Fruit fly (Drosophila melanogaster): ENCODE results near the gene CG1662.
A peak's percentile ranks its signal among the peaks of the same experiment; 100 is the strongest.

CG1662 gene

DNA sequence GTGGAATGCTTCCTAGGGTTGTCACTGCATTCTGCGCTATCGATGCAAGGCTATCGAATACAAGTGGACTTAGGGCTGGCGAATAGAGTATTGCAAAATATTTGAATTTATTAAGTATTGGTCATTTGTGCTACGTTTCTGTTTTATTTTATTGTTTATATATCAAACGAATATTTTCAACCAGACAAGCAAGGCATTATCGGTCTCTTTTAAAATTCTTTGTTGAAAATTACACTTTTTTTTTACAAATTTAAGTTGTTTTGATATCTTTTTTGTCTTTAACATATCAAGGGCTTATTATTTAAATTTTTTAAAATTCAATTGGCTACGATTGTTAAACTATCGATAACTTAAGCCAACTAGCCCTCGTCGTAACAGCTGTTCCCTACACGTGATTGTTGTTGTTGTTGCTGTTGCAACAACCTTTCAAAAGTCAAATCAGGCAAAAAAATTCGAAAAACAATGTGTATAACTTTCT, at the start of gene CG1662, which contains the start of gene Ype:
Gene CG1662, plus strand, starts transcription at position 191 of the 478 bp plus-strand sequence.
Gene Ype, minus strand, starts transcription at position 45 of the 478 bp plus-strand sequence.
- TF ChIP-seq CTCF (optimal IDR thresholded peaks at IDR 0.05) (no peak), CG8478 (optimal IDR thresholded peaks at IDR 0.05) (no peak)

DNA sequence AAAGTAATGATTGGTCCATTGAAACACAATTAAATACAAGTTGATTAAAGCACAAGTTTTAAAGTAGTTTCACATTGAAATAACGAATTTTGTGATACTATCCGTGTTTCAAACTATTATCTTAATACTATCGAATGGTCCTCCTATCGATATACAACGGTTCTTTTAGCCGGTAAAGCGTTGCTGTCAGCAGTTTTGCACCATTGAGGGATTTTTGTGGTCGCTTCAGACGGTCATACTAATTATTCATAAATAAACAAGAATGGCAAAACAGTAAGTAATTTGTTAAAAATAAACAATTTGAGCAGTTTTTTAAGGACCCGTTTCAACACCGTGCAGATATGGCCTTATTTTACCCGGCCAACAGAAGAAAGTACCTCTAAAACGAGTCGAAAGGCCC, 49.2 kb upstream of the CG1662 start, which contains the start of gene CG15747:
Gene CG15747, plus strand, starts transcription at position 206 of the 400 bp plus-strand sequence.
- TF ChIP-seq CG8478 (optimal IDR thresholded peaks at IDR 0.05) (no peak), CTCF (optimal IDR thresholded peaks at IDR 0.05) (peak in 1 of 2 experiments; percentile 12)

DNA sequence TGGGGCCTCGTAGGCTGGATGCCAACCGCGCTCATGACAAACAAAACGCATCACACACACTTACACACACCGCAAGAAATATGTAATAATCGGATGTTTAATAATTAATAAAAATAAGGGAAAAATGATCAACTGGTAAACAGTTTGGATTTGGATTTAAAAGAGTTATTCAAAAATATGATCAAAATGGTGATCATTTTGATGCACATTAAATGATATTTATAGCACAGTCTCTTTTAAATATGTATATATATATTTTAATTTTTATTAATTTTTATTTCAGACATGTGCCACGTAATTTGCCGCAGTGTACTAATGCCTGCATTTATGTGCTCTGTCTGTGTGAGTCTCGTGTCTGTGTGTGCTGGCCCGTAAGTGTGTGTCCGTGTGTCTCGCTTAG, 42.0 kb upstream of the CG1662 start:
- TF ChIP-seq CTCF (optimal IDR thresholded peaks at IDR 0.05) (no peak), CG8478 (optimal IDR thresholded peaks at IDR 0.05) (no peak)

DNA sequence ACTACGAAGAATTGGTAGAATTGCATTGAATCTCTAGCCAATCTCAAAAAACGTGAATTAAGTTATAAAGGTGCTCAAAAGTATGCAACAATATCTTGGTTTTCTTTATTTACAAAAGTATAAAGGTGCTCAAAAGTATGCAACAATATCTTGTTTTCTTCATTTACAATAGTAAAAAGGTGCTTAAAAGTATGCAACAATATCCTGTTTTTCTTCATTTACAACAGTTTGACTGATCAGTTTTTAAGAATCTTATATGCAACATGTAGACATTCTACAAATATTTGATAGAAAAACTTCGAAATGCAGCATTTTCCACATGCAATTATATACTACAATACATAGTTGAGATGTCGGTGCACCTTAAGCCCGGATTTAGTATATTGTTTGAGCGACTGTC, 40.4 kb upstream of the CG1662 start:
- TF ChIP-seq CTCF (optimal IDR thresholded peaks at IDR 0.05) (no peak), CG8478 (optimal IDR thresholded peaks at IDR 0.05) (no peak)

DNA sequence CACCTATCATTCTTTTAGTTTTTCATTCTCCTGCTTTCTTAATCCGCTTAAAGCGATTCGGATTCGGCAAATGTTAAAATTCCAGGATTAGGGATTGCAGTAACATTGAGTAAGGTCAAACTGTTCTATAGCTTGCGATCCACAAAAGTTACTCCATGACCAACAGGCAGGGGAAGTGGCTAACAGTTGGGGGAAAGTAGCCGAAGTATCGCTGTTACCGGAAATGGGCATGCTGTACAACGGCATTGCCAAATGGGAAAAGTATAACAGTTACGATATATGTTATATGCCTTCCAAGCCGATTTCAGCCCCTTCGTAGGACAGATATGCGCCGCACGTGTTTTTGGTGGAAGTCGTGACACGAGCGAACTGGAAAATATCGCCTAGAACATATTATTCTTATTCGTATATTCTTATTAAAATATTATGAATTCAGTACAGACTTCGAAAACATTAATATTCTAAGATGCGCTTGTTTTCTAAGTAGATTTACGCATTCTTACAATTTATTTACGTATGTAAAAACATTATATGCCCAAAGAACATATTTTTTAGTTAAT, 29.0 kb upstream of the CG1662 start:
- no peak for TF ChIP-seq CTCF (optimal IDR thresholded peaks at IDR 0.05)
- TF ChIP-seq CG8478 (optimal IDR thresholded peaks at IDR 0.05), result no peak

DNA sequence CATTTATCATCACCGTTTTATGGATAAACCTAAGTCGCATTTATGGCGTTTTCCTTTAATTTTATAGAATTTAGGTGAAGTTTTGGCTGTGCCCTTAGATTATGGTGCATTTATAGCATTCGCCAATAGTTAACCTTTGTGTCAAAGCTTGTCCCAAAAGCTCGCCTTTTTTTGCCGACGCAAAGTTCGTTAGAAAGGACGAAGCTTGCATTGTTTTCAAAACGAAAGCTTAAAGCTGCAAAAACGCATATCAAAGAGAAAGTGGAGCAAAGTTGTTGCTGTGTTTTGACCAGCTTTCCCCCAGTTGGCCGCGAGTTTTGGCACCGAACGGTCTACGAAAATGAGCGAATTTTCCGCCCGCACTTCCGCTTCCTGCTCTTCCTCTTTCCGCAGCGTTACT, 28.4 kb upstream of the CG1662 start, which contains the start of gene Syt12:
Gene Syt12, plus strand, starts transcription at position 301 of the 400 bp plus-strand sequence.
- TF ChIP-seq CG8478 (optimal IDR thresholded peaks at IDR 0.05), result no peak
- TF ChIP-seq CTCF (optimal IDR thresholded peaks at IDR 0.05), result no peak

DNA sequence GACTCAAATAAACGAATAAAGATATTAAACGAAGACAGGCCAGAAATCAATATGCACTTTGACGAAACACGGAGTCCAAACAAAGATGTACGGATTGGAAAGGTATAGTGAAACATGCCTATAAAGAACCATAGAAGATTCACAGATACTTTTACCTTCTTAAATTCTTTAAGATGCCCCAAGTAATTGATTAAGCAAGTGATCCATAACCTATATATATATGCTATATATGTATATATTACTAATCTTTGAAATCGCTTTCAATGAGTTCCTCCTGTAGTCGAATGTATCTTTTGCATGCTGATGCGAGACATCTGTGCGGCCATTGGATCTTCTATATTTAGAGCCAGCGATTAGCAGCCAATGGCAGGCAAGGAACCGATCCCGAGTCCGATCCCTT, 19.2 kb upstream of the CG1662 start, which contains the start of gene dmrt11E:
Gene dmrt11E, plus strand, starts transcription at position 43 of the 400 bp plus-strand sequence.
- TF ChIP-seq CTCF (optimal IDR thresholded peaks at IDR 0.05) (no peak), CG8478 (optimal IDR thresholded peaks at IDR 0.05) (no peak)

DNA sequence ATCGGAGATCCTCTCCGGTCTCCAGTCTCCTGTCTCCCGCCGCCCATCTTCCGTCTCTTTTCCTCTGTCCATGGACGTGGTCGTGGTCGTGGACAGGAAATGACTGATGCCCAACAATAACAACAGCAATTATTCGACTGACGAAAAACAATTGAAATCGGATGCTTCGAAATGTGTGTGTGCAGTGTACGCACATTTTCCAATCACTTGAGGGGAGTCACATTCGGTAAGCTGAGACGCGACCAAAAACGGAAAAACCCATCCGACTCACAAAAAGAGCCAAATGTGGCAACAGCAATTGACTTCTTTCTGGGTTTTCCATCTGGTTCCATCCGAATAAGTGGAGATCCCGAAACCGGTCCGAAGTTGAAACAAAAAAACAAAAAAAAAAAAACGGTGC, 17.9 kb upstream of the CG1662 start:
- no peak for TF ChIP-seq CTCF (optimal IDR thresholded peaks at IDR 0.05)
- TF ChIP-seq CG8478 (optimal IDR thresholded peaks at IDR 0.05), result no peak

DNA sequence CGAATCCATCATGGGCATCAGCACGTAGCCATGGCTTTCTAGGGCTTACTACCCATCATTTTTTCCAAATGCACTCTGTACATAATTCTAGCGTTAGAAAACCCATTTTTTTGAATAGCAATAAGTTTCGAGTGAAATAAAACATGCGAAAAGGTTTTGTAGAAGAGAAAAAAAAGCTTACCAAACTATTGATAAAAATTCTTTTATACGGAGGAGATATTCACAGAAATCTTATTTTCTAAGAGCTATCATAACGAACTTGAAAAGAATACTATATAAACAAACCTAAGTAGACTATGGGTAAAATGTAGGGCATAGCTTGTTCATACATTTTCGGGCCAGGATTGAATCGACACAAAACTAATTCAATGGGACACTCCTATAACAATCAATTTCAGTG, 17.1 kb upstream of the CG1662 start, which contains the start of gene CG1640:
Gene CG1640, plus strand, starts transcription at position 301 of the 400 bp plus-strand sequence.
- TF ChIP-seq CTCF (optimal IDR thresholded peaks at IDR 0.05), result no peak

DNA sequence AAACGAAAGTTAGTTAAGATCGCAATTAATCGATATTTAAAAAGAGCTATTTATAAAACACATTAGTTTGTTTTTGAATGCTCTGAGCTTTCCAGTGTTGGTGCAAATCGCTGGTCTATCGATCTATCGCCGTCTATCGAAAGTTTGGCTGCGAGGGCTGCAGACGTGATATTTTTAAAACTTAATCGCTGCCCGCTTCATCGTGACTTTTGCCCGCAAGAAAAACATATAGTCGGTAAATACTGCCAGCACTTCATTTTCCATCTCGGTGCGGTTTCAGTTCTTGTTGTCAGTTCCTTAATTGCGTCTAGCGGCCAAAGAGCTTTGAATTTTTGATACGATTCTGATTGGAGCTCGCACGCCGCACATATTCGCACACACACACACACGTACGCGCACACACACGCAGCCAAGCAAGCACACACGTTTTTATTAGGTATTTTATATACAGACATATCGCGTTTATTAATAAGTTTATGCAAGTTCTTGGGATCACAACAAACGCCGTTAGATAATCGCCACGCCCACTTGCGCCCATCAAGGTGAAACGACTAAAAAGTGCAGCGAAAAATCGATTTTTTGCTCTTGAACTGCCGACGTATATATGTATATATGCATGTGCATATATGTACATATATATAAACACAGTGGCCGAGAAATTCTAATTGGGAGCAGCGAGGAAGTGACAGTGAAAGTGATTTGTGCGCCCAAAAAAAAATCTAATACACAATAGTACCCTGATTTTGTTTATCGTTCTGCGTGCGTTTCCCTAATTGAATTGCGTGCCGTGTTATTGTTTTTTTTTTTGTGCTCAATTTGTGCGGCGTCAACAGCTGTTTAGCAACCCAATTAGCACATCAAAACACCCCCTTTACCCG, 16.3 kb upstream of the CG1662 start:
- TF ChIP-seq CG8478 (optimal IDR thresholded peaks at IDR 0.05) (no peak), CTCF (optimal IDR thresholded peaks at IDR 0.05) (no peak)

DNA sequence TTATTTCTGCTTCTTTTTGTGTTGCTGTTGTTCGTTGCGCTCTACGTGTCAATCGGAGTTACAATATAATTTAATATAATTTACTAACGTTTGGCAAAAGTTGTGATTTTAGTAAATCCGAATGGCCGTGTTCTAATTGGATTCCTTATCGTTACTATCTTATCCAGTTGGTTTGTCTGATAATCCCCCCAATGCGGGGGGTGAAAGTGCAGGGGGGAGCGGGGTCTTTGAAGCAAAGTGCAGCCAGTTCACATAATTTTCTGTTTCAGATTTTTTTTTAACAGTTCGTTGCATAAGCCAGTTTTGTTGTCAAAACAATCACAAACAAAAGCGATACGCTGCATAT, 15.7 kb upstream of the CG1662 start:
- TF ChIP-seq CG8478 (optimal IDR thresholded peaks at IDR 0.05), result no peak
- no peak for TF ChIP-seq CTCF (optimal IDR thresholded peaks at IDR 0.05)

DNA sequence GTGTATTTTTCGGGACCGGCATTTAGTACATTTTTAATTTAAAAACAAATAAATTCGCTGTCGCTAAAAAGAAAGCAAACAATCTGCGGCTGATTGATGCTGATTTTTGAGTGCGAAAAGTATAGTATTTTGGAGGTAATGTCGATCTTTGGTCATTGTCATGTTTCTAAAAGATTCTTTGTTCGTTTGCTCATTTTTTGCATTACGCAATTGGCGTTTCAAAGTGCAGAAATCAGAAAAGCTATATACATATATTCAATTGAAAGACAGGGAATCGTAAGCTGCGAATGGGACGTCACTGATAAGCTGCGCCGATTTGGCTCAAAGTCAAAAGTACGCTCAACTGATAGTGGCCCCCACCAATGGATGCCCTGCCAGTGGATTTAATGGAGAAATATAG, 14.9 kb upstream of the CG1662 start:
- TF ChIP-seq CG8478 (optimal IDR thresholded peaks at IDR 0.05) (no peak), CTCF (optimal IDR thresholded peaks at IDR 0.05) (no peak)

DNA sequence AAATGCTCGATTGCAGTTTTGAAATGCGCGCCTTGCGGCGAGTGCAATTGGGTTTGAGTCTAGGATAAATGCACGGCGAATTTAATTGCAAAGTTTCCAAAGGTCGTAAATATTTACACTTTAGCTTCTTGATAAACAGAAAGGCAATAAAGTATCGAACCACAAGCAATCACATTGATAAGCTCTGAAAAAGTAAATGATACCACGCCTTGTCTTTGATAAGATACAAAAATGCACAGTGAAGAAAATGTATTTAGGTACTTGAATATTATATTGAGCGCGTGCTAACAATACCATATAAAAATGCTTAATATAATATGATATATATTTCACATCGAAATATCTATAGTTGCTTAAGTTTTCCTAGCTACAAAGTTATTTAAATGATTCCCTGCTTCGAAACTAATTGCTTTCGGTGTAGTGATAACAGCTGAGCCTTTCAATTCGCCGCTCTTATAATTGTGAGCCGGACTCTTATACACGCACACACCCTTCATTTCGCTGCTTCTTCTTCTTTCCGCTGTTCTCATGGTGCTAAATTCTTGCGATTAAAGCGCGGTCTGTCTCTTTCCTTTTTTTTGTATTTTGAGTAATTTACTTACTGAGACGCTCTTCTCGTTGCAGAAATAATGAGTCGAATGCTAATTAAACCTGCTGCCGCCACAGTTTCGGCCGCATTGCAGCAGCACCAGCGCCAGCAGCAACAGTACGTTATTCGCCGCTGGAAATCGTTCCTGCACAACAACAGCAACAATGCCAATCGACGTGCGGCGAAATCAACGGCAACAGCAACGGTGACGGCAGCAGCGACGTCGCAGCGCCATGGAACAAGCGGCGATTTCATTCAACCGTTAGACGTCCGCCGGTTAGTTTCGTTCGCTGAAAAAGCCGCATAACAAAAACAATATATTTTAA, 13.9 kb upstream of the CG1662 start:
- TF ChIP-seq CG8478 (optimal IDR thresholded peaks at IDR 0.05) (no peak), CTCF (optimal IDR thresholded peaks at IDR 0.05) (peak in 1 of 2 experiments; percentile 4)

DNA sequence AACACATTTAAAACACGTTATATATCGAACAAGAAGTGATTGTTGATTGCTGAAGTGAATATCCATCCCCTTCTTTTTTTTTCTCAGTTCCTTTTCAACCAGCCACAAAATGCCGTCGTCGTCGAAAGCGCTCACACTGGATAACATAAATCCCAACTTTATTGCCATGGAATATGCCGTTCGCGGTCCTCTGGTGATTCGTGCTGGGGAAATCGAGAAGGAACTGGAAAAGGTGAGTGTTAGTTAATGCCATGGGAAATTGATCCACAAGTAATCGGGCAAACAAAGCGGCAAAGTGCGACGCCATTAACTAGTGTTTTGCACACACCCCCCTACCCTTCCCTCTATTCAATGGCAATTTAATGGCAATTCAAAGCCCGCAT, 13.2 kb upstream of the CG1662 start:
- no peak for TF ChIP-seq CG8478 (optimal IDR thresholded peaks at IDR 0.05)
- TF ChIP-seq CTCF (optimal IDR thresholded peaks at IDR 0.05), result no peak

DNA sequence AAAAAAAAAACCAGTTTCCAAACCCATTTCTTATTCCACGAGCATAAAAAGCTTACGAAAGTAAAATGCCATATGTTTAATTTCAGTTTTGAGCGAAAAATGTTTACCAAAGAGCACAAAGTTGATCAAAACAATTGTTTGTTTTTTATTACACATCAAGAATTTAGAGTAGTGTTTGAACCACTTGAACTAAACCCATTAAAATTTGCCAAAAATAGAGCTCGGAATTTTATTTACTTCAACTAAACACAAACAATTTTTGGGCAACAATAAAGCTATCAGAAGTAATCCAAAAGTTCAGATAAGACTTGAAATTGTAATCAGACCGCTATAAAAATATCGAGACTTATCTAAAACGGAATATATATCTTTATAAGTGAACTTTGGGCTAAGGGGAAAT, 12.4 kb upstream of the CG1662 start:
- TF ChIP-seq CG8478 (optimal IDR thresholded peaks at IDR 0.05) (no peak), CTCF (optimal IDR thresholded peaks at IDR 0.05) (no peak)
